Fruit fly (Drosophila melanogaster) whole organism, embryonic: ENCODE measurements around the gene pigs.

Source experiments
- Adf1 ChIP-seq: fragments of 200-800 bp; sonication (Bioruptor generic); IDR thresholded peaks from 2 replicates; pipeline ENCODE4 v1.3.6; 2022; ENCODE audit warnings: missing biosample characterization, missing genetic modification characterization
- Bdp1 ChIP-seq: fragments of 200-800 bp; sonication (Bioruptor generic); optimal IDR thresholded peaks from 3 replicates; lab custom pipeline; 2016; ENCODE audit warnings: missing biosample characterization, missing genetic modification characterization
- Blimp-1 ChIP-seq: fragments of 200-800 bp; sonication (Bioruptor generic); optimal IDR thresholded peaks from 3 replicates; lab custom pipeline; 2018; ENCODE audit warnings: missing biosample characterization, missing genetic modification characterization, mild to moderate bottlenecking, moderate library complexity, missing genetic modification reagents
- CG10462 ChIP-seq: fragments of 200-800 bp; sonication (Bioruptor generic); optimal IDR thresholded peaks from 2 replicates; lab custom pipeline; 2016; ENCODE audit warnings: missing biosample characterization, missing genetic modification characterization
- CG10565 ChIP-seq: fragments of 200-800 bp; sonication (Bioruptor generic); optimal IDR thresholded peaks from 3 replicates; lab custom pipeline; 2016; ENCODE audit warnings: missing biosample characterization, mild to moderate bottlenecking, missing genetic modification characterization
- CG14050 ChIP-seq: fragments of 200-800 bp; sonication (Bioruptor generic); IDR thresholded peaks from 3 replicates; pipeline ENCODE4 v1.3.6; 2022; ENCODE audit warnings: missing biosample characterization, missing genetic modification characterization
- CG14667 ChIP-seq: fragments of 200-800 bp; sonication (Bioruptor generic); IDR thresholded peaks from 2 replicates; pipeline ENCODE4 v1.3.6; 2022; ENCODE audit warnings: missing biosample characterization, missing genetic modification characterization
- CG15514 ChIP-seq: fragments of 200-800 bp; sonication (Bioruptor generic); optimal IDR thresholded peaks from 3 replicates; lab custom pipeline; 2017; ENCODE audit warnings: missing biosample characterization, missing genetic modification characterization, mild to moderate bottlenecking, moderate library complexity, missing genetic modification reagents
- CG1602 ChIP-seq: fragments of 200-800 bp; sonication (Bioruptor generic); optimal IDR thresholded peaks from 3 replicates; lab custom pipeline; 2016; ENCODE audit warnings: missing biosample characterization, missing genetic modification characterization
- CG17359 ChIP-seq: fragments of 200-800 bp; sonication (Bioruptor generic); optimal IDR thresholded peaks from 3 replicates; lab custom pipeline; 2018; ENCODE audit warnings: missing biosample characterization, mild to moderate bottlenecking, missing genetic modification characterization, moderate library complexity
- CG17829 ChIP-seq: fragments of 200-800 bp; optimal IDR thresholded peaks from 2 replicates; lab custom pipeline; 2019; ENCODE audit warnings: missing biosample characterization, mild to moderate bottlenecking, missing genetic modification characterization, moderate library complexity
- CG17912 ChIP-seq: fragments of 200-800 bp; sonication (Bioruptor generic); optimal IDR thresholded peaks from 2 replicates; lab custom pipeline; 2018; ENCODE audit warnings: missing biosample characterization, mild to moderate bottlenecking, missing genetic modification characterization
- CG18262 ChIP-seq: fragments of 200-800 bp; optimal IDR thresholded peaks from 3 replicates; lab custom pipeline; 2019; ENCODE audit warnings: missing biosample characterization, mild to moderate bottlenecking, missing genetic modification characterization, moderate library complexity
- CG18599 ChIP-seq: fragments of 200-800 bp; sonication (Bioruptor generic); optimal IDR thresholded peaks from 3 replicates; lab custom pipeline; 2017; ENCODE audit warnings: missing biosample characterization, missing genetic modification characterization, mild to moderate bottlenecking, moderate library complexity, missing genetic modification reagents
- CG2129 ChIP-seq: fragments of 200-800 bp; sonication (Bioruptor generic); IDR thresholded peaks from 2 replicates; pipeline ENCODE4 v1.3.6; 2022; ENCODE audit warnings: missing biosample characterization, missing genetic modification characterization; ENCODE audit not compliant: partially characterized antibody
- CG34422 ChIP-seq: fragments of 200-800 bp; sonication (Bioruptor generic); IDR thresholded peaks from 3 replicates; pipeline ENCODE4 v1.3.6; 2022; ENCODE audit warnings: missing biosample characterization, missing genetic modification characterization
- CG4617 ChIP-seq: fragments of 200-800 bp; sonication (Bioruptor generic); optimal IDR thresholded peaks from 3 replicates; lab custom pipeline; 2016; ENCODE audit warnings: missing biosample characterization, missing genetic modification characterization, borderline replicate concordance
- CG6254 ChIP-seq: fragments of 200-800 bp; sonication (Bioruptor generic); optimal IDR thresholded peaks from 3 replicates; lab custom pipeline; 2017; ENCODE audit warnings: mild to moderate bottlenecking, missing biosample characterization, missing genetic modification reagents, missing genetic modification characterization
- CG8089 ChIP-seq: fragments of 200-800 bp; sonication (Bioruptor generic); optimal IDR thresholded peaks from 3 replicates; lab custom pipeline; 2016; ENCODE audit warnings: missing biosample characterization, missing genetic modification characterization
- CG8388 ChIP-seq: fragments of 200-800 bp; sonication (Bioruptor generic); optimal IDR thresholded peaks from 2 replicates; lab custom pipeline; 2019; ENCODE audit warnings: missing biosample characterization, mild to moderate bottlenecking, missing genetic modification characterization, moderate library complexity
- CG8478 ChIP-seq: fragments of >200 bp; optimal IDR thresholded peaks from 2 replicates; lab custom pipeline; 2018
- Deaf1 ChIP-seq: fragments of 200-800 bp; optimal IDR thresholded peaks from 3 replicates; lab custom pipeline; 2019; ENCODE audit warnings: missing biosample characterization, mild to moderate bottlenecking, missing genetic modification characterization, moderate library complexity
- Fer3 ChIP-seq: fragments of 200-800 bp; sonication (Bioruptor generic); optimal IDR thresholded peaks from 2 replicates; lab custom pipeline; 2018; ENCODE audit warnings: missing biosample characterization, mild to moderate bottlenecking, missing genetic modification characterization, moderate library complexity
- Hey ChIP-seq: fragments of 200-800 bp; sonication (Bioruptor generic); optimal IDR thresholded peaks from 3 replicates; lab custom pipeline; 2018; ENCODE audit warnings: missing biosample characterization, mild to moderate bottlenecking, missing genetic modification characterization
- HmgD ChIP-seq: fragments of 200-800 bp; sonication (Bioruptor generic); optimal IDR thresholded peaks from 3 replicates; lab custom pipeline; 2016; ENCODE audit warnings: missing biosample characterization, missing genetic modification characterization
- HmgZ ChIP-seq: fragments of 200-800 bp; sonication (Bioruptor generic); optimal IDR thresholded peaks from 2 replicates; lab custom pipeline; 2018; ENCODE audit warnings: missing biosample characterization, mild to moderate bottlenecking, missing genetic modification characterization
- Kr ChIP-seq: fragments of 200-800 bp; sonication (Bioruptor generic); optimal IDR thresholded peaks from 2 replicates; lab custom pipeline; 2017; ENCODE audit warnings: missing biosample characterization, mild to moderate bottlenecking, missing genetic modification characterization
- Lim3 ChIP-seq: fragments of 200-800 bp; sonication (Bioruptor generic); IDR thresholded peaks from 2 replicates; pipeline ENCODE4 v1.3.6; 2022; ENCODE audit warnings: missing biosample characterization, missing genetic modification characterization
- Neu2 ChIP-seq: fragments of 200-800 bp; sonication (Bioruptor generic); optimal IDR thresholded peaks from 3 replicates; lab custom pipeline; 2016; ENCODE audit warnings: missing biosample characterization, missing genetic modification characterization, borderline replicate concordance
- Oaz ChIP-seq: fragments of 200-800 bp; sonication (Bioruptor generic); IDR thresholded peaks from 2 replicates; pipeline ENCODE4 v1.3.6; 2022; ENCODE audit warnings: missing biosample characterization, missing genetic modification characterization
- Side ChIP-seq: fragments of 200-800 bp; sonication (Bioruptor generic); optimal IDR thresholded peaks from 2 replicates; lab custom pipeline; 2016; ENCODE audit warnings: missing biosample characterization, missing genetic modification characterization
- cas ChIP-seq: fragments of 200-800 bp; sonication (Bioruptor generic); IDR thresholded peaks from 2 replicates; pipeline ENCODE4 v1.3.6; 2022; ENCODE audit warnings: missing biosample characterization, missing genetic modification characterization
- croc ChIP-seq: fragments of 200-800 bp; sonication (Bioruptor generic); conservative IDR thresholded peaks from 3 replicates; pipeline ENCODE4 v1.3.6; 2022; ENCODE audit warnings: missing biosample characterization, missing genetic modification characterization
- dan ChIP-seq: fragments of 200-800 bp; sonication (Bioruptor generic); IDR thresholded peaks from 2 replicates; pipeline ENCODE4 v1.3.6; 2022; ENCODE audit warnings: missing biosample characterization, missing genetic modification characterization
- dimm ChIP-seq: fragments of 200-800 bp; sonication (Bioruptor generic); IDR thresholded peaks from 2 replicates; pipeline ENCODE4 v1.3.6; 2022; ENCODE audit warnings: missing biosample characterization, missing genetic modification characterization
- en ChIP-seq: fragments of 200-800 bp; sonication (Bioruptor generic); optimal IDR thresholded peaks from 2 replicates; lab custom pipeline; 2016; ENCODE audit warnings: missing biosample characterization, missing genetic modification characterization
- fd102C ChIP-seq: fragments of 200-800 bp; sonication (Bioruptor generic); optimal IDR thresholded peaks from 2 replicates; lab custom pipeline; 2018; ENCODE audit warnings: missing biosample characterization, mild to moderate bottlenecking, missing genetic modification characterization, moderate library complexity
- gfzf ChIP-seq: fragments of 200-800 bp; sonication (Bioruptor generic); optimal IDR thresholded peaks from 2 replicates; lab custom pipeline; 2016; ENCODE audit warnings: missing biosample characterization, mild to moderate bottlenecking, missing genetic modification characterization, moderate library complexity
- jumu ChIP-seq: fragments of 200-800 bp; sonication (Bioruptor generic); optimal IDR thresholded peaks from 3 replicates; lab custom pipeline; 2016; ENCODE audit warnings: missing biosample characterization, missing genetic modification characterization
- mirr ChIP-seq: fragments of 200-800 bp; sonication (Bioruptor generic); optimal IDR thresholded peaks from 3 replicates; lab custom pipeline; 2018; ENCODE audit warnings: missing biosample characterization, mild to moderate bottlenecking, missing genetic modification characterization
- nau ChIP-seq: fragments of 200-800 bp; sonication (Bioruptor generic); optimal IDR thresholded peaks from 3 replicates; lab custom pipeline; 2017; ENCODE audit warnings: missing biosample characterization, mild to moderate bottlenecking, missing genetic modification characterization, missing genetic modification reagents
- pnt ChIP-seq: fragments of 200-800 bp; sonication (Bioruptor generic); optimal IDR thresholded peaks from 3 replicates; lab custom pipeline; 2016; ENCODE audit warnings: missing biosample characterization, missing genetic modification characterization
- pros ChIP-seq: fragments of 200-800 bp; sonication (Bioruptor generic); optimal IDR thresholded peaks from 3 replicates; lab custom pipeline; 2019; ENCODE audit warnings: missing biosample characterization, mild to moderate bottlenecking, missing genetic modification characterization, moderate library complexity
- rib ChIP-seq: fragments of 200-800 bp; sonication (Bioruptor generic); IDR thresholded peaks from 2 replicates; pipeline ENCODE4 v1.3.6; 2022; ENCODE audit warnings: missing biosample characterization, missing genetic modification characterization
- scrt ChIP-seq: fragments of 200-800 bp; sonication (Bioruptor generic); optimal IDR thresholded peaks from 2 replicates; lab custom pipeline; 2018; ENCODE audit warnings: missing biosample characterization, mild to moderate bottlenecking, missing genetic modification characterization, moderate library complexity
- stwl ChIP-seq: fragments of 200-800 bp; sonication (Bioruptor generic); optimal IDR thresholded peaks from 3 replicates; lab custom pipeline; 2018; ENCODE audit warnings: missing biosample characterization, mild to moderate bottlenecking, missing genetic modification characterization, moderate library complexity
- tll ChIP-seq, 2 experiments: fragments of 200-800 bp in 1 of 2; fragments of >200 bp in 1 of 2; sonication (Bioruptor generic) in 1 of 2; optimal IDR thresholded peaks; 2 replicates each; lab custom pipeline; 2017 to 2019; ENCODE audit warnings: missing biosample characterization in 2 of 2, missing genetic modification characterization in 2 of 2, mild to moderate bottlenecking in 1 of 2, moderate library complexity in 1 of 2
- trh ChIP-seq: fragments of 200-800 bp; sonication (Bioruptor generic); optimal IDR thresholded peaks from 2 replicates; lab custom pipeline; 2016; ENCODE audit warnings: missing biosample characterization, missing genetic modification characterization
- vfl ChIP-seq: fragments of 200-800 bp; sonication (Bioruptor generic); optimal IDR thresholded peaks from 2 replicates; lab custom pipeline; 2016; ENCODE audit warnings: missing biosample characterization, missing genetic modification characterization
- vnd ChIP-seq: fragments of 200-800 bp; sonication (Bioruptor generic); IDR thresholded peaks from 3 replicates; pipeline ENCODE4 v1.3.6; 2022; ENCODE audit warnings: missing biosample characterization, missing genetic modification characterization; ENCODE audit not compliant: partially characterized antibody
- wdn ChIP-seq: fragments of 200-800 bp; sonication (Bioruptor generic); IDR thresholded peaks from 2 replicates; pipeline ENCODE4 v1.3.6; 2022; ENCODE audit warnings: missing biosample characterization, missing genetic modification characterization
- yki ChIP-seq: fragments of >200 bp; optimal IDR thresholded peaks from 3 replicates; lab custom pipeline; 2018

pigs gene

DNA sequence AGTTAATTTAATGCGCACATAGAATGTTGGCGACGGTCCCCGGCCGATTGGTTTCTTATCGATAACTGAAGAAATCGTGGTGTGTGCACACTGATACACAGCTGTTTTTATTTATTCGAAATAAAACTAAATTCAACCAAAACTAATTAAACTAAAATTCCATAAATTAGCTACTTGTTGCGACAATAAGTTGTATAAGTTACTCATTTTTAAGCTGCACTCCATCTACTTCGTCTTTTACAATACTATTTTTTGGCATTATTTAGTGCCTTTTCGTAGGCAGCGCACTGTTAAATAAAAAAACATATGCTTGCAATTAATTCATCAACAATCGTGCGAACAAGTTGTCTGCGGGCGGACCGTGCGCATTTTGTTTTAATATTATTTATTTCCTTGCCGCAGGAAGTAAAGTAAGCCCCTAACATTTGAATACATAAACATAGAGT lies 61.6 kb downstream of the pigs start, which contains the start of the genes CG3224 and Ctr1A (continued):
- TF ChIP-seq CG17912 (GFP tag; lab: Kevin White, UChicago), result no peak
- TF ChIP-seq cas (GFP tag; lab: Robert Waterston, UW), result no peak
- no peak for TF ChIP-seq vnd (GFP tag; lab: Robert Waterston, UW)
- TF ChIP-seq CG4617 (GFP tag; lab: Kevin White, UChicago), result no peak
- TF ChIP-seq Neu2, result no peak
- no peak for TF ChIP-seq yki (lab: Kevin White, UChicago)
- TF ChIP-seq CG10565 (GFP tag; lab: Kevin White, UChicago), result no peak
- no peak for TF ChIP-seq CG1602 (GFP tag; lab: Kevin White, UChicago)
- TF ChIP-seq Blimp-1, result no peak
- TF ChIP-seq vfl (GFP tag; lab: Kevin White, UChicago), result no peak
- TF ChIP-seq gfzf (GFP tag; lab: Kevin White, UChicago), result peak; percentile 80
- TF ChIP-seq jumu, result no peak
- no peak for TF ChIP-seq CG14667
- no peak for TF ChIP-seq trh (GFP tag; lab: Kevin White, UChicago)
- TF ChIP-seq wdn (GFP tag; lab: Robert Waterston, UW), result no peak
- TF ChIP-seq CG17359 (tag; lab: Kevin White, UChicago), result no peak
- no peak for TF ChIP-seq Lim3 (GFP tag; lab: Robert Waterston, UW)
- no peak for TF ChIP-seq CG8388 (GFP tag; lab: Kevin White, UChicago)
- no peak for TF ChIP-seq HmgD (GFP tag; lab: Kevin White, UChicago)
- TF ChIP-seq HmgZ, result no peak
- no peak for TF ChIP-seq Hey (tag; lab: Kevin White, UChicago)
- no peak for TF ChIP-seq Adf1 (GFP tag; lab: Robert Waterston, UW)
- no peak for TF ChIP-seq CG2129 (GFP tag; lab: Robert Waterston, UW)
- no peak for TF ChIP-seq croc (GFP tag; lab: Robert Waterston, UW)
- no peak for TF ChIP-seq Side (GFP tag; lab: Kevin White, UChicago)
- no peak for TF ChIP-seq nau (GFP tag; lab: Kevin White, UChicago)
- TF ChIP-seq CG8478 (lab: Kevin White, UChicago), result no peak
- TF ChIP-seq CG6254, result no peak
- TF ChIP-seq scrt (GFP tag; lab: Kevin White, UChicago), result no peak
- TF ChIP-seq rib (GFP tag; lab: Robert Waterston, UW), result no peak
- TF ChIP-seq stwl (tag; lab: Kevin White, UChicago), result peak; percentile 51
- TF ChIP-seq Oaz (GFP tag; lab: Robert Waterston, UW), result no peak
- no peak for TF ChIP-seq CG10462 (GFP tag; lab: Kevin White, UChicago)
- no peak for TF ChIP-seq dimm (GFP tag; lab: Robert Waterston, UW)
- TF ChIP-seq pros (GFP tag; lab: Kevin White, UChicago), result no peak
- TF ChIP-seq tll (GFP tag; optimal IDR thresholded peaks at IDR 0.05; lab: Kevin White, UChicago), result no peak
- no peak for TF ChIP-seq CG18599 (GFP tag; lab: Kevin White, UChicago)
- no peak for TF ChIP-seq fd102C (GFP tag; lab: Kevin White, UChicago)
- no peak for TF ChIP-seq CG18262 (tag; lab: Kevin White, UChicago)
- no peak for TF ChIP-seq CG34422
- TF ChIP-seq CG8089, result no peak
- TF ChIP-seq Fer3 (tag; lab: Kevin White, UChicago), result no peak
- TF ChIP-seq mirr, result peak; percentile 12
- no peak for TF ChIP-seq Bdp1
- no peak for TF ChIP-seq Deaf1 (tag; lab: Kevin White, UChicago)
- TF ChIP-seq pnt (GFP tag; lab: Kevin White, UChicago), result no peak
- TF ChIP-seq CG14050 (GFP tag; lab: Robert Waterston, UW), result no peak
- no peak for TF ChIP-seq en (GFP tag; lab: Kevin White, UChicago)
- no peak for TF ChIP-seq CG17829 (tag; lab: Kevin White, UChicago)
- TF ChIP-seq CG15514 (GFP tag; lab: Kevin White, UChicago), result peak; percentile 37
- TF ChIP-seq Kr (GFP tag; lab: Kevin White, UChicago), result no peak
- no peak for TF ChIP-seq dan (GFP tag; lab: Robert Waterston, UW)
